Worm (Caenorhabditis elegans): ENCODE data around the gene Y43F8B.14.

ce11 chrV:19428936-19429335, 26.8 kb downstream of the Y43F8B.14 start:
- TF ChIP-seq efl-1 (GFP tag; optimal IDR thresholded peaks at IDR 0.05): no peak
- no peak for TF ChIP-seq unc-62 (GFP tag; optimal IDR thresholded peaks at IDR 0.05)
- TF ChIP-seq lsy-27 (tag; optimal IDR thresholded peaks at IDR 0.05; ENCODE audit: borderline replicate concordance, insufficient read depth): no peak
- TF ChIP-seq madf-8 (GFP tag; conservative IDR thresholded peaks at IDR 0.05): no peak
- TF ChIP-seq fkh-3 (tag; optimal IDR thresholded peaks at IDR 0.05): no peak
- no peak for TF ChIP-seq lin-54 (GFP tag; optimal IDR thresholded peaks at IDR 0.05)
